Worm (Caenorhabditis elegans): ENCODE measurements around the gene degl-2.
A peak's percentile ranks its signal among the peaks of the same experiment; 100 is the strongest.

The degl-2 gene

DNA sequence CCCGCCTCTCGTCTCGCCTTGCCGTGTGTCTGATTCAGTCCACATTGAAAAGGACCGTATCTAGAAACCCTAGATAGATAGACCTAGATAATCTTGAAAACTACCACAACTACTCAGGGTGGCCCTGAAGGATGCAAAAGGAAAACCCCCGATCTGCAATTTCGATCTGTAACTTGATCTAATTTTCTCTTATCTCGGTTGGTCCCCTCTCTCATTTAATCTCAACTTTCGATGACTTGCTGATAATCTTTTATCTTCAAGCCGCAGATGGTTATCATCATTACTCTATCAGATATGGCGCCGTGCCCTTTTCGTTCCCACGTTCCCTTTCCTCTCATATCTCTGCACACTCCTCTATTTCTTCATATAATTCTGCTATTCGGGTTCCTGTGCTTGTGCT is 27.8 kb upstream of the degl-2 start:
- TF ChIP-seq set-16 (GFP tag; IDR thresholded peaks at IDR 0.05) (no peak), daf-12 (tag; optimal IDR thresholded peaks at IDR 0.05) (no peak), Y105C5A.15 (GFP tag; IDR thresholded peaks at IDR 0.05) (no peak), ces-1 (GFP tag; optimal IDR thresholded peaks at IDR 0.05) (no peak), egl-43 (GFP tag; IDR thresholded peaks at IDR 0.05) (no peak), Y5F2A.4 (GFP tag; optimal IDR thresholded peaks at IDR 0.05) (no peak), madf-9 (GFP tag; conservative IDR thresholded peaks at IDR 0.05) (no peak), lin-13 (GFP tag; optimal IDR thresholded peaks at IDR 0.05) (no peak), madf-5 (GFP tag; IDR thresholded peaks at IDR 0.05) (no peak), nhr-42 (GFP tag; IDR thresholded peaks at IDR 0.05) (no peak), snpc-1.2 (GFP tag; IDR thresholded peaks at IDR 0.05) (no peak), ctbp-1 (GFP tag; IDR thresholded peaks at IDR 0.05) (no peak), tag-97 (GFP tag; IDR thresholded peaks at IDR 0.05) (no peak), nhr-77 (tag; optimal IDR thresholded peaks at IDR 0.05) (no peak), spr-1 (tag; optimal IDR thresholded peaks at IDR 0.05) (no peak), skn-1 (tag; optimal IDR thresholded peaks at IDR 0.05) (no peak), aha-1 (tag) (no peak)

DNA sequence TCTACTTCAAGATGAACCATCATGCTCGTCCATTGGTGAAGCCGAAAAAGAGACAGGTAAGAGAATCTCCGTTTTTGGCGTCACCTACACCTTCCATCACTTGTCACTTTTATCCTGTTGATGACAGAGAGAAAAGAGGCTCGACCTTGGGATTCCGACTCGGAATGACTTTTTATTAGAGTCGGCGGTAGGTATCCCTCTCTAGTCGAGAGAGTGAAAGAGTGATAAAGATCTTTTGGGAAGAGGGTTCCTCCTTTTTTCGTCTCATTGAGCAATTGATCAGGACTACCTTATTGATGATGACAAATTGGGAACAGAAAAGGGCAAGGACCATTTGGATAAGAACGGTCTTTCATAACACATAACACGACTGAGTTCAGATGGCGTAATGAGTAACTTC is 25.9 kb upstream of the degl-2 start:
- TF ChIP-seq F49E8.2 (tag; optimal IDR thresholded peaks at IDR 0.05; ENCODE audit: borderline replicate concordance) (no peak), vab-7 (GFP tag; IDR thresholded peaks at IDR 0.05) (no peak), madf-9 (GFP tag; conservative IDR thresholded peaks at IDR 0.05) (no peak), hif-1 (tag; optimal IDR thresholded peaks at IDR 0.05) (no peak), unc-62 (GFP tag; optimal IDR thresholded peaks at IDR 0.05 in 1 of 2) (peak in 1 of 2 experiments; percentile 88), unc-62 (tag; optimal IDR thresholded peaks at IDR 0.05) (no peak)

DNA sequence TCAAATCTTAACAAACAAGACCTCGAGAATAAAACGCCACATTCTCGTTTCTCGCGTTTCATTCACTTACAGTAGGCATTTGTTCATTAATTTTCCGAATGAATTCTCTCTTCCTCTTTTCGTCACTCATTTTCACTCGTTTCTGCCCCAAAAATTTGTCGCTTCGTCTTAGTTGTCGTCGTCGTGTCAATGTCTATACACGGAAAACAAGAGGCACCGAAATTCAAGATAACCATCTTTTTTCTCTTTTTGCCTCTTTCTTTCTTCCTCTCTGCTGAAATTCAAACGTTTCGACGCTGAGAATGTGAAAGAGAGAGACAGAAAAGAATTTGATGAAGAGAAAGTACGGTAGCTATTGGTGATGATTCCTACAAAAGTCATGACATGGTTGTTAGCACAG is 25.3 kb upstream of the degl-2 start:
- TF ChIP-seq hmg-1.1 (GFP tag; IDR thresholded peaks at IDR 0.05) = 0 out of 2 replicates have a peak, but pooled peaks have one; percentile 12
- TF ChIP-seq tra-1 (GFP tag; IDR thresholded peaks at IDR 0.05) = no peak
- TF ChIP-seq unc-62 (GFP tag; optimal IDR thresholded peaks at IDR 0.05 in 1 of 2) = peak in 1 of 2 experiments; percentile 49
- TF ChIP-seq unc-62 (tag; optimal IDR thresholded peaks at IDR 0.05) = no peak

DNA sequence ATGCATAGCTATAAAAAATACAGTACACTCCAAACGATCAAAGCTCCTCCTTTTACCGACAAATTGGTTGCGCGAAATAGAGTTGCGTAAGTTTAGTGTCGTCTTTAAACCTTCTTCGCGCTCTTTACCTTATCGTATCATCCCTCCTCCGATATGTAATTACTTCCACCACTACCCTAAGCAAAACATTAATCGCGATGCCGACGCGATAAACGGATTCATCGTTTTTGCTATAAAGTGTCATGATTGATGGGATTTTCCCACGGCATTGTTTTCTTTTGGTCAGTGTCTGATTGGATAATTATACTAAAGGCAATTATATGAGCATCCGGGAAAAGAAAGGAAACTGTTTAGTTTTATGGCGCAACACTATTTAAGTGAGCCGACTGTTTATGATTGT is 24.5 kb upstream of the degl-2 start:
- TF ChIP-seq arid-1 (GFP tag; conservative IDR thresholded peaks at IDR 0.05) = no peak
- TF ChIP-seq nhr-10 (tag; optimal IDR thresholded peaks at IDR 0.05) = no peak
- TF ChIP-seq unc-62 (GFP tag; optimal IDR thresholded peaks at IDR 0.05 in 1 of 2) = peak in 1 of 2 experiments; percentile 12
- no peak for TF ChIP-seq unc-62 (tag; optimal IDR thresholded peaks at IDR 0.05)

DNA sequence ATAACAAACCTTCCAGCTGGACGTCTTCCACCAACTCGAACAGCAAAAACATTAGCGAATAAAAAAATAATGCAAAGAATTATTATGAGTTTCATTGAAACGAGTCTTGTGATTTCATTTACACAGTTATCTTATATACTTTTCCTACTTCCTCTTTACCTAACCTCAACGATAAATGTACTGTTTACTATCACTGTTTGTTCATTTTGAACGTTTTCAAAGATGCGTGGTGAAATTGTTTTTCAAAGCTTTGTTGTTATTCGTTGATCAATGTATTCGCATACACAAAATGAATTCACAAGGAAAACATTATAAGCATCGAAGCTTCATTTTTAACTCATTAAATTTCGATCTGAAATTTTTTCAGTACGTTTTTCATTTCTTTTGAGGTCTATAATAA is 21.0 kb upstream of the degl-2 start, which contains the start of gene W09C2.7:
Gene W09C2.7, minus strand, starts transcription at position 101 of the 400 bp plus-strand sequence.
- TF ChIP-seq nhr-6 (tag; optimal IDR thresholded peaks at IDR 0.05) (no peak), F26F4.8 (GFP tag; conservative IDR thresholded peaks at IDR 0.05) (no peak), mxl-3 (GFP tag; optimal IDR thresholded peaks at IDR 0.05) (no peak), egl-43 (GFP tag; IDR thresholded peaks at IDR 0.05) (no peak), madf-9 (GFP tag; conservative IDR thresholded peaks at IDR 0.05) (no peak), daf-8 (GFP tag; IDR thresholded peaks at IDR 0.05) (no peak), ama-1 (optimal IDR thresholded peaks at IDR 0.05) (no peak), T26A8.4 (GFP tag; IDR thresholded peaks at IDR 0.05) (no peak)

DNA sequence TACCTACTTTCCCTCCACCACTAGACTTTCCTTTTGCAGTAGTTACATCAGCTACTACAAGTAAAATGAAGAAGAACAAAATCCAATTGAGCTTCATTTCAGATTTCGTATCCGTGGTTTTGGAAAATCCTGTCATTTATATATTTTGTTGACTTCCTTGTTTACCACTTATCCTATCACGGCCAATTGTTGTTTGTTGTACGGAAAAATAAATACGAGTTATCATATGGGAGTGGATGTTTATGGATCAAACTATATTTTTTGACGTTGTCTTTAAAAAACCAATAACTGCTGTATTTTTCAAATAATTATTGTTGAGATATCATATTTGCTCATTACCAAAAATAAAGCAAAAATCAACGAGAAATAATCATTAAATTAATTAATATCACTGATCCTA is 20.0 kb upstream of the degl-2 start, which contains the start of gene W09C2.9:
Gene W09C2.9, minus strand, starts transcription at position 101 of the 400 bp plus-strand sequence.
- no peak for TF ChIP-seq ceh-44 (GFP tag; IDR thresholded peaks at IDR 0.05)
- no peak for TF ChIP-seq egl-43 (GFP tag; IDR thresholded peaks at IDR 0.05)
- no peak for TF ChIP-seq snpc-1.2 (GFP tag; IDR thresholded peaks at IDR 0.05)
- TF ChIP-seq ces-1 (GFP tag; optimal IDR thresholded peaks at IDR 0.05) = no peak
- TF ChIP-seq daf-12 (tag; optimal IDR thresholded peaks at IDR 0.05) = no peak
- no peak for TF ChIP-seq egl-27 (tag; optimal IDR thresholded peaks at IDR 0.05)
- TF ChIP-seq lsy-2 (tag; optimal IDR thresholded peaks at IDR 0.05) = no peak
- TF ChIP-seq ceh-62 (tag; optimal IDR thresholded peaks at IDR 0.05) = no peak
- no peak for TF ChIP-seq lir-3 (tag; optimal IDR thresholded peaks at IDR 0.05)
- no peak for TF ChIP-seq R02D3.7 (tag; optimal IDR thresholded peaks at IDR 0.05)
- no peak for TF ChIP-seq duxl-1 (tag; optimal IDR thresholded peaks at IDR 0.05; ENCODE audit: poor library complexity)
- no peak for TF ChIP-seq fkh-10 (GFP tag; optimal IDR thresholded peaks at IDR 0.05)
- TF ChIP-seq unc-62 (GFP tag; optimal IDR thresholded peaks at IDR 0.05 in 1 of 2) = no peak
- no peak for TF ChIP-seq unc-62 (tag; optimal IDR thresholded peaks at IDR 0.05)
- no peak for TF ChIP-seq unc-39 (tag; optimal IDR thresholded peaks at IDR 0.05)
- TF ChIP-seq mes-2 (tag; optimal IDR thresholded peaks at IDR 0.05; ENCODE audit: poor library complexity, severe bottlenecking) = no peak
- TF ChIP-seq F26F4.8 (GFP tag; conservative IDR thresholded peaks at IDR 0.05) = no peak
- TF ChIP-seq jun-1 (tag; optimal IDR thresholded peaks at IDR 0.05) = no peak
- TF ChIP-seq hmg-1.1 (GFP tag; IDR thresholded peaks at IDR 0.05) = no peak

All from whole organism, L4 larva.